Fruit fly (Drosophila melanogaster) whole organism, adult: ENCODE data around the gene Aps.

Experiments used
- CG1620 ChIP-seq: fragments of 200-800 bp; sonication (Bioruptor generic); optimal IDR thresholded peaks from 2 replicates; lab custom pipeline; 2016; ENCODE audit warnings: missing biosample characterization, missing genetic modification characterization
- CG7045 ChIP-seq: fragments of 200-800 bp; sonication (Bioruptor generic); optimal IDR thresholded peaks from 2 replicates; lab custom pipeline; 2017; ENCODE audit warnings: missing biosample characterization, mild to moderate bottlenecking, missing genetic modification characterization
- CG7101 ChIP-seq: fragments of 200-800 bp; sonication (Bioruptor generic); optimal IDR thresholded peaks from 2 replicates; lab custom pipeline; 2018; ENCODE audit warnings: missing biosample characterization, mild to moderate bottlenecking, missing genetic modification characterization, moderate library complexity
- Mnt ChIP-seq: fragments of 200-800 bp; sonication (Bioruptor generic); optimal IDR thresholded peaks from 2 replicates; lab custom pipeline; 2016; ENCODE audit warnings: missing biosample characterization, mild to moderate bottlenecking, missing genetic modification characterization
- ovo ChIP-seq: fragments of 200-800 bp; sonication (Bioruptor generic); optimal IDR thresholded peaks from 2 replicates; lab custom pipeline; 2016; ENCODE audit warnings: missing biosample characterization, missing genetic modification characterization

DNA sequence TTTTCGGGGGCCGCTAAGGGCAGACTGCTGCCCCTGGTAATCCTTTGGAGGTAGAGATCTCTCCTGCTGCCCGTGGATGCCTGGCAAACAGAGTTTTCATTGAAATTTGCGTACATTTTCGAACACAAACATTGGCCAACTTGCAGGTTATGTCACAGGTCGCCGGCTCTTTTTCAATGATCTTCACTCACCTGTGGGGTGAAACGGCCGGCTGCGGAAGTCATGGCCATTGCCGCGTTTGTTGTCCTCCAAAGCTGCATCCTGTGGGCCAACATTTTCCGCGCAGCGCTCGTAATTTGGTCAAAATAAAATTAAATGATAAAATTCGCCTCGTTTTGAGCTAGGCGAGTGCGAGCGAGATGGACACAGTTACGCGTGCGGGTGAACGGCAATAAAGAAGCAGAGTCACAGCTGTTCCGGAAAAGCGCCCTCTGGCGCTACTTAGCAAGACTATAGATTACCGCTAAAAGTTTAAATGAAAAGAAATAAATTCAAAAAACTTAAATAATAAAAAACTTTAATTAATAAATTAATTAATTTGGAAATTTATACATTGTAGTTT lies 13.1 kb downstream of the Aps start:
- TF ChIP-seq Mnt, result no peak
- TF ChIP-seq CG7101 (tag; lab: Kevin White, UChicago), result no peak
- no peak for TF ChIP-seq CG1620 (GFP tag; lab: Kevin White, UChicago)
- TF ChIP-seq ovo (GFP tag; lab: Kevin White, UChicago), result no peak
- TF ChIP-seq CG7045 (GFP tag; lab: Kevin White, UChicago), result no peak
